Fruit fly (Drosophila melanogaster) whole organism, embryonic: Measurements from ENCODE around the gene hd.

Experiments
- Awh ChIP-seq: fragments of 200-800 bp; sonication (Bioruptor generic); IDR thresholded peaks from 2 replicates; pipeline ENCODE4, ENCODE4 v1.3.6; 2022; ENCODE audit warnings: missing biosample characterization, missing genetic modification characterization
- B-H1 ChIP-seq: fragments of 200-800 bp; sonication (Bioruptor generic); IDR thresholded peaks from 3 replicates; pipeline ENCODE4 v1.3.6; 2022; ENCODE audit warnings: missing biosample characterization, missing genetic modification characterization
- CG12071 ChIP-seq: fragments of 200-800 bp; sonication (Bioruptor generic); optimal IDR thresholded peaks from 3 replicates; lab custom pipeline; 2018; ENCODE audit warnings: missing biosample characterization, mild to moderate bottlenecking, missing genetic modification characterization
- CG13123 ChIP-seq: fragments of 200-800 bp; sonication (Bioruptor generic); optimal IDR thresholded peaks from 2 replicates; lab custom pipeline; 2016; ENCODE audit warnings: missing biosample characterization, missing genetic modification characterization
- CG13775 ChIP-seq: fragments of 200-800 bp; sonication (Bioruptor generic); optimal IDR thresholded peaks from 3 replicates; lab custom pipeline; 2017; ENCODE audit warnings: missing biosample characterization, mild to moderate bottlenecking, missing genetic modification characterization
- CG14710 ChIP-seq: fragments of 200-800 bp; sonication (Bioruptor generic); optimal IDR thresholded peaks from 3 replicates; lab custom pipeline; 2019; ENCODE audit warnings: missing biosample characterization, mild to moderate bottlenecking, missing genetic modification characterization, moderate library complexity
- CG15514 ChIP-seq: fragments of 200-800 bp; sonication (Bioruptor generic); optimal IDR thresholded peaks from 3 replicates; lab custom pipeline; 2017; ENCODE audit warnings: missing biosample characterization, missing genetic modification characterization, mild to moderate bottlenecking, moderate library complexity, missing genetic modification reagents
- CG17361 ChIP-seq: fragments of 200-800 bp; sonication (Bioruptor generic); IDR thresholded peaks from 3 replicates; pipeline ENCODE4 v1.3.6; 2022; ENCODE audit warnings: missing biosample characterization, missing genetic modification characterization
- CG1792 ChIP-seq: fragments of 200-800 bp; sonication (Bioruptor generic); optimal IDR thresholded peaks from 2 replicates; lab custom pipeline; 2016; ENCODE audit warnings: missing biosample characterization, missing genetic modification characterization
- CG43689 ChIP-seq: fragments of 200-800 bp; sonication (Bioruptor generic); IDR thresholded peaks from 2 replicates; pipeline ENCODE4 v1.3.6; 2022; ENCODE audit warnings: missing biosample characterization, missing genetic modification characterization
- CG6175 ChIP-seq: fragments of 200-800 bp; sonication (Bioruptor generic); IDR thresholded peaks from 3 replicates; pipeline ENCODE4 v1.3.6; 2022; ENCODE audit warnings: missing biosample characterization, missing genetic modification characterization
- CG6689 ChIP-seq: fragments of 200-800 bp; sonication (Bioruptor generic); IDR thresholded peaks from 2 replicates; pipeline ENCODE4 v1.3.6; 2022; ENCODE audit warnings: missing biosample characterization, missing genetic modification characterization
- CG7357 ChIP-seq: fragments of 200-800 bp; sonication (Bioruptor generic); IDR thresholded peaks from 3 replicates; pipeline ENCODE4 v1.3.6; 2022; ENCODE audit warnings: missing biosample characterization, missing genetic modification characterization
- CG7745 ChIP-seq: fragments of 200-800 bp; sonication (Bioruptor generic); optimal IDR thresholded peaks from 2 replicates; lab custom pipeline; 2018; ENCODE audit warnings: missing biosample characterization, mild to moderate bottlenecking, missing genetic modification characterization, moderate library complexity
- CG7928 ChIP-seq: fragments of 200-800 bp; sonication (Bioruptor generic); optimal IDR thresholded peaks from 2 replicates; lab custom pipeline; 2017; ENCODE audit warnings: missing biosample characterization, mild to moderate bottlenecking, missing genetic modification characterization
- CG8290 ChIP-seq, 3 experiments: fragments of 200-800 bp; sonication (Bioruptor generic); optimal IDR thresholded peaks; 2 replicates each; lab custom pipeline; 2016 to 2019; ENCODE audit warnings: missing biosample characterization in 3 of 3, missing genetic modification characterization in 3 of 3, mild to moderate bottlenecking in 2 of 3, moderate library complexity in 1 of 3
- CG9797 ChIP-seq: fragments of 200-800 bp; sonication (Bioruptor generic); optimal IDR thresholded peaks from 3 replicates; lab custom pipeline; 2018; ENCODE audit warnings: missing biosample characterization, mild to moderate bottlenecking, missing genetic modification characterization
- Dip2 ChIP-seq: fragments of 200-800 bp; sonication (Bioruptor generic); IDR thresholded peaks from 2 replicates; pipeline ENCODE4 v1.3.6; 2022; ENCODE audit warnings: missing biosample characterization, missing genetic modification characterization
- Dp ChIP-seq: fragments of 200-800 bp; sonication (Bioruptor generic); optimal IDR thresholded peaks from 2 replicates; lab custom pipeline; 2018; ENCODE audit warnings: missing biosample characterization, mild to moderate bottlenecking, missing genetic modification characterization, moderate library complexity
- Eip74EF ChIP-seq, 2 experiments: fragments of 200-800 bp in 1 of 2; fragments of >200 bp in 1 of 2; sonication (Bioruptor generic) in 1 of 2; optimal IDR thresholded peaks; 2 replicates each; lab custom pipeline; 2017 to 2019; ENCODE audit warnings: missing biosample characterization in 2 of 2, missing genetic modification characterization in 2 of 2, mild to moderate bottlenecking in 1 of 2, moderate library complexity in 1 of 2
- GATAe ChIP-seq: fragments of 200-800 bp; sonication (Bioruptor generic); conservative IDR thresholded peaks from 2 replicates; pipeline ENCODE4 v1.3.6; 2022; ENCODE audit warnings: missing biosample characterization, missing genetic modification characterization
- HLHmδ ChIP-seq: fragments of 200-800 bp; sonication (Bioruptor generic); optimal IDR thresholded peaks from 2 replicates; lab custom pipeline; 2018; ENCODE audit warnings: missing biosample characterization, mild to moderate bottlenecking, missing genetic modification characterization, moderate library complexity
- Hmx ChIP-seq: fragments of 200-800 bp; sonication (Bioruptor generic); optimal IDR thresholded peaks from 2 replicates; lab custom pipeline; 2016; ENCODE audit warnings: missing biosample characterization, missing genetic modification characterization
- Hr3 ChIP-seq: fragments of 200-800 bp; sonication (Bioruptor generic); optimal IDR thresholded peaks from 3 replicates; lab custom pipeline; 2016; ENCODE audit warnings: missing biosample characterization, missing genetic modification characterization
- Jarid2 ChIP-seq: fragments of 200-800 bp; sonication (Bioruptor generic); optimal IDR thresholded peaks from 3 replicates; lab custom pipeline; 2017; ENCODE audit warnings: mild to moderate bottlenecking, missing biosample characterization, missing genetic modification reagents, missing genetic modification characterization
- Lim3 ChIP-seq: fragments of 200-800 bp; sonication (Bioruptor generic); IDR thresholded peaks from 2 replicates; pipeline ENCODE4 v1.3.6; 2022; ENCODE audit warnings: missing biosample characterization, missing genetic modification characterization
- Med ChIP-seq: fragments of 200-800 bp; sonication (Bioruptor generic); peaks from one replicate; lab custom pipeline; 2016; ENCODE audit warnings: missing biosample characterization, missing genetic modification characterization, mild to moderate bottlenecking, inconsistent platforms, moderate library complexity
- PHDP ChIP-seq: fragments of 200-800 bp; sonication (Bioruptor generic); optimal IDR thresholded peaks from 3 replicates; lab custom pipeline; 2018; ENCODE audit warnings: missing biosample characterization, mild to moderate bottlenecking, missing genetic modification characterization, moderate library complexity
- Six4 ChIP-seq: fragments of 200-800 bp; sonication (Bioruptor generic); optimal IDR thresholded peaks from 2 replicates; lab custom pipeline; 2016; ENCODE audit warnings: missing biosample characterization, missing genetic modification characterization
- Ssrp ChIP-seq: fragments of 200-800 bp; sonication (Bioruptor generic); optimal IDR thresholded peaks from 2 replicates; lab custom pipeline; 2018; ENCODE audit warnings: missing biosample characterization, mild to moderate bottlenecking, missing genetic modification characterization, moderate library complexity
- TFAM ChIP-seq: fragments of 200-800 bp; sonication (Bioruptor generic); optimal IDR thresholded peaks from 2 replicates; lab custom pipeline; 2017; ENCODE audit warnings: missing biosample characterization, missing genetic modification characterization, inconsistent platforms
- Xrp1 ChIP-seq: fragments of 200-800 bp; sonication (Bioruptor generic); IDR thresholded peaks from 2 replicates; pipeline ENCODE4 v1.3.6; 2022; ENCODE audit warnings: missing biosample characterization, missing genetic modification characterization
- cg ChIP-seq: fragments of 200-800 bp; sonication (Bioruptor generic); optimal IDR thresholded peaks from 3 replicates; lab custom pipeline; 2019; ENCODE audit warnings: missing biosample characterization, mild to moderate bottlenecking, missing genetic modification characterization, moderate library complexity
- chn ChIP-seq: fragments of 200-800 bp; sonication (Bioruptor generic); optimal IDR thresholded peaks from 2 replicates; lab custom pipeline; 2016; ENCODE audit warnings: missing biosample characterization, missing genetic modification characterization
- danr ChIP-seq: fragments of 200-800 bp; sonication (Bioruptor generic); IDR thresholded peaks from 2 replicates; pipeline ENCODE4 v1.3.6; 2022; ENCODE audit warnings: missing biosample characterization, missing genetic modification characterization
- esg ChIP-seq: fragments of 200-800 bp; sonication (Bioruptor generic); conservative IDR thresholded peaks from 2 replicates; pipeline ENCODE4 v1.3.6; 2022; ENCODE audit warnings: missing biosample characterization, missing genetic modification characterization
- ewg ChIP-seq: fragments of 200-800 bp; sonication (Bioruptor generic); optimal IDR thresholded peaks from 3 replicates; lab custom pipeline; 2017; ENCODE audit warnings: mild to moderate bottlenecking, missing biosample characterization, missing genetic modification reagents, missing genetic modification characterization
- gcm ChIP-seq: fragments of 200-800 bp; sonication (Bioruptor generic); optimal IDR thresholded peaks from 2 replicates; lab custom pipeline; 2019; ENCODE audit warnings: missing biosample characterization, mild to moderate bottlenecking, missing genetic modification characterization, moderate library complexity
- kay ChIP-seq: fragments of 200-800 bp; sonication (Bioruptor generic); optimal IDR thresholded peaks from 2 replicates; lab custom pipeline; 2016; ENCODE audit warnings: missing biosample characterization, missing genetic modification characterization
- lola ChIP-seq, 3 experiments: fragments of >200 bp in 2 of 3; fragments of 200-800 bp in 1 of 3; sonication (Bioruptor generic) in 1 of 3; optimal IDR thresholded peaks; 2 replicates each; lab custom pipeline; 2017 to 2019; ENCODE audit warnings: missing biosample characterization in 3 of 3, missing genetic modification characterization in 3 of 3, mild to moderate bottlenecking in 1 of 3, moderate library complexity in 1 of 3
- mirr ChIP-seq: fragments of 200-800 bp; sonication (Bioruptor generic); optimal IDR thresholded peaks from 3 replicates; lab custom pipeline; 2018; ENCODE audit warnings: missing biosample characterization, mild to moderate bottlenecking, missing genetic modification characterization
- nau ChIP-seq: fragments of 200-800 bp; sonication (Bioruptor generic); optimal IDR thresholded peaks from 3 replicates; lab custom pipeline; 2017; ENCODE audit warnings: missing biosample characterization, mild to moderate bottlenecking, missing genetic modification characterization, missing genetic modification reagents
- odd ChIP-seq: fragments of 200-800 bp; sonication (Bioruptor generic); optimal IDR thresholded peaks from 2 replicates; lab custom pipeline; 2017; ENCODE audit warnings: missing biosample characterization, mild to moderate bottlenecking, missing genetic modification characterization
- otp ChIP-seq: fragments of 200-800 bp; sonication (Bioruptor generic); IDR thresholded peaks from 3 replicates; pipeline ENCODE4, ENCODE4 v1.3.6; 2022; ENCODE audit warnings: missing biosample characterization, missing genetic modification characterization
- slou ChIP-seq: fragments of 200-800 bp; sonication (Bioruptor generic); optimal IDR thresholded peaks from 3 replicates; lab custom pipeline; 2016; ENCODE audit warnings: missing biosample characterization, missing genetic modification characterization
- slp2 ChIP-seq: fragments of 200-800 bp; sonication (Bioruptor generic); optimal IDR thresholded peaks from 2 replicates; lab custom pipeline; 2016; ENCODE audit warnings: missing biosample characterization, missing genetic modification characterization
- sob ChIP-seq: fragments of 200-800 bp; sonication (Bioruptor generic); IDR thresholded peaks from 2 replicates; pipeline ENCODE4 v1.3.6; 2022; ENCODE audit warnings: missing biosample characterization, missing genetic modification characterization
- sqz ChIP-seq: fragments of 200-800 bp; sonication (Bioruptor generic); optimal IDR thresholded peaks from 3 replicates; lab custom pipeline; 2018; ENCODE audit warnings: missing biosample characterization, mild to moderate bottlenecking, missing genetic modification characterization
- stwl ChIP-seq: fragments of 200-800 bp; sonication (Bioruptor generic); optimal IDR thresholded peaks from 3 replicates; lab custom pipeline; 2018; ENCODE audit warnings: missing biosample characterization, mild to moderate bottlenecking, missing genetic modification characterization, moderate library complexity
- ttk ChIP-seq: fragments of 200-800 bp; sonication (Bioruptor generic); IDR thresholded peaks from 2 replicates; pipeline ENCODE4 v2.1.2; 2022; ENCODE audit warnings: missing biosample characterization, missing genetic modification characterization

hd gene

dm6 chr3R:5393742-5394391 lies 19.1 kb upstream of the hd start, which contains the start of gene CG1172 (continued):
- TF ChIP-seq Xrp1 (GFP tag; lab: Robert Waterston, UW), result no peak
- TF ChIP-seq sqz (GFP tag; lab: Kevin White, UChicago), result no peak
- no peak for TF ChIP-seq esg (GFP tag; lab: Robert Waterston, UW)
- TF ChIP-seq mirr (GFP tag; lab: Kevin White, UChicago), result peak; percentile 7
- TF ChIP-seq CG7745 (tag; lab: Kevin White, UChicago), result no peak
- no peak for TF ChIP-seq gcm (GFP tag; lab: Kevin White, UChicago)
- TF ChIP-seq HLHmδ (GFP tag; lab: Kevin White, UChicago), result no peak
- TF ChIP-seq CG8290 (GFP tag; optimal IDR thresholded peaks at IDR 0.05; lab: Kevin White, UChicago), result no peak
- TF ChIP-seq CG8290 (tag; optimal IDR thresholded peaks at IDR 0.05; lab: Kevin White, UChicago), result no peak
- no peak for TF ChIP-seq B-H1 (GFP tag; lab: Robert Waterston, UW)
- no peak for TF ChIP-seq sob (GFP tag; lab: Robert Waterston, UW)
- TF ChIP-seq Awh, result no peak
- no peak for TF ChIP-seq nau
- no peak for TF ChIP-seq Ssrp (tag; lab: Kevin White, UChicago)
- TF ChIP-seq Dip2 (GFP tag; lab: Robert Waterston, UW), result no peak
- peak; percentile 84 for TF ChIP-seq Med
- no peak for TF ChIP-seq chn (GFP tag; lab: Kevin White, UChicago)
- no peak for TF ChIP-seq GATAe (GFP tag; lab: Robert Waterston, UW)
- TF ChIP-seq CG12071 (GFP tag; lab: Kevin White, UChicago), result no peak
- peak; percentile 85 for TF ChIP-seq CG9797 (GFP tag; lab: Kevin White, UChicago)
- no peak for TF ChIP-seq slp2 (GFP tag; lab: Kevin White, UChicago)
- peak; percentile 81 for TF ChIP-seq Dp (GFP tag; lab: Kevin White, UChicago)
- peak; percentile 43 for TF ChIP-seq Hr3
- TF ChIP-seq TFAM (GFP tag; lab: Kevin White, UChicago), result no peak
- no peak for TF ChIP-seq cg (GFP tag; lab: Kevin White, UChicago)
- TF ChIP-seq odd (GFP tag; lab: Kevin White, UChicago), result no peak
- TF ChIP-seq Six4 (GFP tag; lab: Kevin White, UChicago), result no peak
- TF ChIP-seq CG1792 (GFP tag; lab: Kevin White, UChicago), result no peak
- TF ChIP-seq Lim3 (GFP tag; lab: Robert Waterston, UW), result no peak
- TF ChIP-seq CG17361 (GFP tag; lab: Robert Waterston, UW), result no peak
- no peak for TF ChIP-seq otp (GFP tag; lab: Robert Waterston, UW)
- TF ChIP-seq CG7928, result no peak
- TF ChIP-seq Eip74EF (GFP tag; optimal IDR thresholded peaks at IDR 0.05; lab: Kevin White, UChicago), result no peak
- no peak for TF ChIP-seq slou (GFP tag; lab: Kevin White, UChicago)
- TF ChIP-seq CG6689 (GFP tag; lab: Robert Waterston, UW), result no peak
- TF ChIP-seq CG14710 (tag; lab: Kevin White, UChicago), result peak; percentile 63
- peak; percentile 61 for TF ChIP-seq PHDP (tag; lab: Kevin White, UChicago)
- no peak for TF ChIP-seq CG7357 (GFP tag; lab: Robert Waterston, UW)
- no peak for TF ChIP-seq danr (GFP tag; lab: Robert Waterston, UW)
- TF ChIP-seq CG13123, result no peak
- TF ChIP-seq ewg, result peak; percentile 37
- TF ChIP-seq CG43689 (GFP tag; lab: Robert Waterston, UW), result no peak
- no peak for TF ChIP-seq kay (GFP tag; lab: Kevin White, UChicago)
- TF ChIP-seq CG6175 (GFP tag; lab: Robert Waterston, UW), result no peak
- no peak for TF ChIP-seq Hmx (GFP tag; lab: Kevin White, UChicago)
- peak; percentile 96 for TF ChIP-seq stwl (tag; lab: Kevin White, UChicago)
- TF ChIP-seq Jarid2, result no peak
- no peak for TF ChIP-seq ttk (GFP tag; lab: Robert Waterston, UW)
- no peak for TF ChIP-seq lola (GFP tag; optimal IDR thresholded peaks at IDR 0.05; lab: Kevin White, UChicago)
- TF ChIP-seq CG15514 (GFP tag; lab: Kevin White, UChicago), result peak; percentile 75
- TF ChIP-seq CG13775, result no peak
